Fruit fly (Drosophila melanogaster): ENCODE data around the gene CG9727.

The CG9727 gene

dm6 chr3R:6405674-6406565 lies 50.6 kb downstream of the CG9727 start, which contains the start of gene Dmtn (continued):
- TF ChIP-seq CG11456 (GFP tag; IDR thresholded peaks at IDR 0.05) (no peak), ac (GFP tag; optimal IDR thresholded peaks at IDR 0.05) (peak; percentile 24), lov (optimal IDR thresholded peaks at IDR 0.05) (no peak), lov (GFP tag; IDR thresholded peaks at IDR 0.05) (no peak), trh (GFP tag; optimal IDR thresholded peaks at IDR 0.05) (no peak), schlank (tag; optimal IDR thresholded peaks at IDR 0.05) (no peak), Tbp (GFP tag; optimal IDR thresholded peaks at IDR 0.05) (no peak), Dad (GFP tag; optimal IDR thresholded peaks at IDR 0.05) (no peak), D19B (GFP tag; optimal IDR thresholded peaks at IDR 0.05) (no peak), CG10147 (GFP tag; optimal IDR thresholded peaks at IDR 0.05) (peak; percentile 38), Bdp1 (GFP tag; optimal IDR thresholded peaks at IDR 0.05) (no peak), Chrac-16 (GFP tag; optimal IDR thresholded peaks at IDR 0.05) (no peak), disco-r (GFP tag; optimal IDR thresholded peaks at IDR 0.05) (no peak), sens (GFP tag) (peak; percentile 68), CG30403 (GFP tag; optimal IDR thresholded peaks at IDR 0.05) (peak; percentile 24), CG8478 (optimal IDR thresholded peaks at IDR 0.05) (no peak), CG6175 (GFP tag; IDR thresholded peaks at IDR 0.05) (no peak), dpn (GFP tag; optimal IDR thresholded peaks at IDR 0.05) (peak in 1 of 2 experiments; percentile 20), yki (optimal IDR thresholded peaks at IDR 0.05) (no peak), CG6813 (GFP tag; optimal IDR thresholded peaks at IDR 0.05) (peak; percentile 44), lilli (GFP tag; optimal IDR thresholded peaks at IDR 0.05) (no peak), klu (GFP tag; IDR thresholded peaks at IDR 0.05) (no peak), HHEX (GFP tag; optimal IDR thresholded peaks at IDR 0.05) (peak; percentile 17), Ravus (GFP tag; IDR thresholded peaks at IDR 0.05) (no peak), Xrp1 (GFP tag; IDR thresholded peaks at IDR 0.05) (no peak), Dref (GFP tag; IDR thresholded peaks at IDR 0.05) (no peak), chm (GFP tag; IDR thresholded peaks at IDR 0.05) (no peak), CkIIα-i1 (GFP tag; IDR thresholded peaks at IDR 0.05) (no peak), vfl (GFP tag; optimal IDR thresholded peaks at IDR 0.05) (no peak), Atf-2 (GFP tag; optimal IDR thresholded peaks at IDR 0.05) (no peak), corto (GFP tag; optimal IDR thresholded peaks at IDR 0.05) (no peak), CG15269 (tag; optimal IDR thresholded peaks at IDR 0.05) (peak; percentile 36), Taf1 (GFP tag; IDR thresholded peaks at IDR 0.05) (no peak), YL-1 (GFP tag; optimal IDR thresholded peaks at IDR 0.05) (peak; percentile 59), CG10543 (GFP tag; optimal IDR thresholded peaks at IDR 0.05) (peak; percentile 49), CG15479 (GFP tag; optimal IDR thresholded peaks at IDR 0.05) (no peak), Sox102F (GFP tag; optimal IDR thresholded peaks at IDR 0.05) (peak; percentile 12), crol (GFP tag; IDR thresholded peaks at IDR 0.05) (no peak), CG32767 (GFP tag; IDR thresholded peaks at IDR 0.05) (no peak), chif (GFP tag; optimal IDR thresholded peaks at IDR 0.05) (no peak), CG3995 (GFP tag; optimal IDR thresholded peaks at IDR 0.05) (no peak), z (GFP tag; IDR thresholded peaks at IDR 0.05) (no peak), gce (GFP tag; IDR thresholded peaks at IDR 0.05) (no peak), CTCF (GFP tag; optimal IDR thresholded peaks at IDR 0.05) (no peak), CG9817 (tag; optimal IDR thresholded peaks at IDR 0.05) (peak; percentile 15), CG3065 (GFP tag; optimal IDR thresholded peaks at IDR 0.05) (no peak), Gug (GFP tag; IDR thresholded peaks at IDR 0.05) (peak; percentile 3; the same call in 1 of the 4 replicates), tap (tag; optimal IDR thresholded peaks at IDR 0.05) (peak; percentile 2), cato (GFP tag; optimal IDR thresholded peaks at IDR 0.05; ENCODE audit: borderline replicate concordance) (peak; percentile 18), Meics (GFP tag; optimal IDR thresholded peaks at IDR 0.05) (peak; percentile 10), CG30431 (GFP tag; optimal IDR thresholded peaks at IDR 0.05) (peak; percentile 2), CG6765 (GFP tag; optimal IDR thresholded peaks at IDR 0.05) (no peak)

Measured in whole organism, embryonic.